Fruit fly (Drosophila melanogaster): Measurements from ENCODE around the gene CG13362.

CG13362 gene

DNA sequence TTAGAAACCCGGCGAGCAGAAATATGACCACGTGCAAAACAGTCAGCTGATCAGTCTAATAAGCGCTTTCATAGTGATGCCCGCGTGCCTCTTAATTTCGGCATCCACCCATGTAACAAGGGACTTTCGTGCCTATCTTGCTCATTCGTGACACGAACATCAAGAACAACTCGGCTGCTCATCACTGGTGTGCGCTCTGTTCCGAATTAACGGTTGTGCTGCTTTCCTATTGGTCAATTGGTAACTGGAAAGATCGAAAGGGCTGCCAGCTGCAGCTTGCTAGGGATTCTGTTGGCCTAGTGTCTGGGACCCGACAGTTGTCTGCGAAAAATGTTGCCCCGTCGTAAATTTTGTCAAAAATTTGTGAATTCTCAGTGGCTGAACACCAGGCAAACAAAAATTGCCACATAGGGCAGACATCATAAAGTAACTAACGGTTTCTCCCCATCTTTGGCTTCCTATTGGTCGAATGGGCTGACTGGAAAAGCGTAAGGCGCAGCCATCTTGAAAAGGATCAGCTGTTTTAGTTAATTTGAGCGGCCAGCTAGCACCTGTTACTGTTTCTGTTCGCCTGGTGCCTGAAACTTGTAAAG lies 45.4 kb upstream of the CG13362 start (continued):
- TF ChIP-seq CG1792 (GFP tag; optimal IDR thresholded peaks at IDR 0.05) (no peak), CG12219 (GFP tag; optimal IDR thresholded peaks at IDR 0.05) (no peak), CG30403 (GFP tag; optimal IDR thresholded peaks at IDR 0.05) (no peak), her (GFP tag; optimal IDR thresholded peaks at IDR 0.05) (no peak), D19A (tag; optimal IDR thresholded peaks at IDR 0.05) (no peak), Stat92E (GFP tag; optimal IDR thresholded peaks at IDR 0.05) (peak in 1 of 3 experiments; percentile 86), NFAT (GFP tag; IDR thresholded peaks at IDR 0.05) (peak; percentile 8; the same call in 1 of the 2 replicates), CG4328 (GFP tag; optimal IDR thresholded peaks at IDR 0.05) (no peak), sens (GFP tag) (peak; percentile 68), HLHmδ (GFP tag; optimal IDR thresholded peaks at IDR 0.05) (peak; percentile 41), insv (GFP tag; optimal IDR thresholded peaks at IDR 0.05) (peak in 1 of 2 experiments; percentile 82), CG8478 (optimal IDR thresholded peaks at IDR 0.05) (no peak), Mad (GFP tag; optimal IDR thresholded peaks at IDR 0.05) (peak; percentile 25), nau (GFP tag; optimal IDR thresholded peaks at IDR 0.05) (no peak), Taf1 (GFP tag; IDR thresholded peaks at IDR 0.05) (no peak), cas (GFP tag; IDR thresholded peaks at IDR 0.05) (no peak), bsh (GFP tag; optimal IDR thresholded peaks at IDR 0.05) (peak in 1 of 2 experiments; percentile 1), sim (GFP tag; IDR thresholded peaks at IDR 0.05) (no peak), CkIIα-i1 (GFP tag; IDR thresholded peaks at IDR 0.05) (no peak), dimm (GFP tag; IDR thresholded peaks at IDR 0.05) (no peak), scrt (GFP tag; optimal IDR thresholded peaks at IDR 0.05) (no peak), luna (GFP tag; optimal IDR thresholded peaks at IDR 0.05) (no peak), CG7987 (GFP tag; optimal IDR thresholded peaks at IDR 0.05) (peak; percentile 44), Hr78 (GFP tag; optimal IDR thresholded peaks at IDR 0.05) (no peak), Dad (GFP tag; optimal IDR thresholded peaks at IDR 0.05) (no peak), Gsc (GFP tag; IDR thresholded peaks at IDR 0.05) (no peak), trh (GFP tag; optimal IDR thresholded peaks at IDR 0.05) (no peak), ase (GFP tag; IDR thresholded peaks at IDR 0.05) (no peak), tll (GFP tag; optimal IDR thresholded peaks at IDR 0.05) (no peak), CG2129 (GFP tag; IDR thresholded peaks at IDR 0.05; ENCODE audit: partially characterized antibody) (peak; percentile 97), az2 (GFP tag; optimal IDR thresholded peaks at IDR 0.05) (no peak), pnt (GFP tag; optimal IDR thresholded peaks at IDR 0.05) (no peak), rib (GFP tag; IDR thresholded peaks at IDR 0.05) (peak; percentile 46; the same call in 1 of the 2 replicates), Dip2 (GFP tag; IDR thresholded peaks at IDR 0.05) (no peak), CG14965 (GFP tag; optimal IDR thresholded peaks at IDR 0.05; ENCODE audit: borderline replicate concordance) (no peak), bigmax (GFP tag; optimal IDR thresholded peaks at IDR 0.05) (no peak), mld (GFP tag; IDR thresholded peaks at IDR 0.05; ENCODE audit: partially characterized antibody) (peak; percentile 96), Fer2 (tag; optimal IDR thresholded peaks at IDR 0.05) (no peak), CG3847 (GFP tag; IDR thresholded peaks at IDR 0.05) (0 out of 2 replicates have a peak, but pooled peaks have one; percentile 23), pita (GFP tag; optimal IDR thresholded peaks at IDR 0.05) (no peak), ara (GFP tag; IDR thresholded peaks at IDR 0.05) (no peak), jing (GFP tag; optimal IDR thresholded peaks at IDR 0.05) (no peak), da (GFP tag; optimal IDR thresholded peaks at IDR 0.05) (no peak), CG7556 (GFP tag; optimal IDR thresholded peaks at IDR 0.05) (no peak), Dref (GFP tag; IDR thresholded peaks at IDR 0.05) (no peak), CG1602 (GFP tag; optimal IDR thresholded peaks at IDR 0.05) (no peak), CG18599 (GFP tag; optimal IDR thresholded peaks at IDR 0.05) (peak; percentile 21), CG17829 (tag; optimal IDR thresholded peaks at IDR 0.05) (peak; percentile 50), pum (GFP tag; optimal IDR thresholded peaks at IDR 0.05) (no peak), Vsx1 (GFP tag; optimal IDR thresholded peaks at IDR 0.05) (no peak)
